Fruit fly (Drosophila melanogaster) whole organism, pupa: ENCODE data around the gene Cyp4ac3.

Source experiments
- CG12605 ChIP-seq: fragments of 200-800 bp; sonication (Bioruptor generic); IDR thresholded peaks from 2 replicates; pipeline ENCODE4 v1.3.6; 2022; ENCODE audit warnings: missing biosample characterization, missing genetic modification characterization
- CG13204 ChIP-seq: fragments of 200-800 bp; sonication (Bioruptor generic); optimal IDR thresholded peaks from 2 replicates; lab custom pipeline; 2018; ENCODE audit warnings: missing biosample characterization, mild to moderate bottlenecking, missing genetic modification characterization, moderate library complexity
- CG15710 ChIP-seq: fragments of 200-800 bp; sonication (Bioruptor generic); optimal IDR thresholded peaks from 2 replicates; lab custom pipeline; 2018; ENCODE audit warnings: missing biosample characterization, mild to moderate bottlenecking, missing genetic modification characterization, moderate library complexity
- CG17806 ChIP-seq: fragments of 200-800 bp; sonication (Bioruptor generic); optimal IDR thresholded peaks from 2 replicates; lab custom pipeline; 2018; ENCODE audit warnings: missing biosample characterization, mild to moderate bottlenecking, missing genetic modification characterization, moderate library complexity
- CG34367 ChIP-seq: fragments of 200-800 bp; sonication (Bioruptor generic); optimal IDR thresholded peaks from 2 replicates; lab custom pipeline; 2018; ENCODE audit warnings: missing biosample characterization, mild to moderate bottlenecking, missing genetic modification characterization
- CG4496 ChIP-seq: fragments of 200-800 bp; sonication (Bioruptor generic); IDR thresholded peaks from 3 replicates; pipeline ENCODE4 v1.3.6; 2022; ENCODE audit warnings: missing biosample characterization, missing genetic modification characterization
- CG8159 ChIP-seq: fragments of 200-800 bp; sonication (Bioruptor generic); optimal IDR thresholded peaks from 3 replicates; lab custom pipeline; 2018; ENCODE audit warnings: missing biosample characterization, mild to moderate bottlenecking, missing genetic modification characterization, moderate library complexity
- CG8301 ChIP-seq: fragments of 200-800 bp; sonication (Bioruptor generic); optimal IDR thresholded peaks from 2 replicates; lab custom pipeline; 2018; ENCODE audit warnings: missing biosample characterization, mild to moderate bottlenecking, missing genetic modification characterization
- CG9948 ChIP-seq: fragments of 200-800 bp; sonication (Bioruptor generic); optimal IDR thresholded peaks from 2 replicates; lab custom pipeline; 2018; ENCODE audit warnings: missing biosample characterization, mild to moderate bottlenecking, missing genetic modification characterization, moderate library complexity
- D1 ChIP-seq: fragments of 200-800 bp; sonication (Bioruptor generic); optimal IDR thresholded peaks from 2 replicates; lab custom pipeline; 2018; ENCODE audit warnings: missing biosample characterization, mild to moderate bottlenecking, missing genetic modification characterization, moderate library complexity
- Pif1B ChIP-seq: fragments of 200-800 bp; sonication (Bioruptor generic); optimal IDR thresholded peaks from 3 replicates; lab custom pipeline; 2016; ENCODE audit warnings: missing biosample characterization, missing genetic modification characterization
- fd96Ca ChIP-seq: fragments of 200-800 bp; sonication (Bioruptor generic); IDR thresholded peaks from 3 replicates; pipeline ENCODE4 v1.3.6; 2022; ENCODE audit warnings: missing biosample characterization, missing genetic modification characterization
- gl ChIP-seq: fragments of 200-800 bp; sonication (Bioruptor generic); optimal IDR thresholded peaks from 2 replicates; lab custom pipeline; 2018; ENCODE audit warnings: missing biosample characterization, mild to moderate bottlenecking, missing genetic modification characterization
- rn ChIP-seq: fragments of 200-800 bp; sonication (Bioruptor generic); IDR thresholded peaks from 2 replicates; pipeline ENCODE4 v1.3.6; 2022; ENCODE audit warnings: missing biosample characterization, missing genetic modification characterization

- TF ChIP-seq CG17806 (tag; lab: Kevin White, UChicago) (no peak), rn (GFP tag; lab: Robert Waterston, UW) (no peak), D1 (no peak), gl (tag; lab: Kevin White, UChicago) (no peak), CG8159 (tag; lab: Kevin White, UChicago) (no peak), Pif1B (no peak), CG4496 (GFP tag; lab: Robert Waterston, UW) (no peak), CG13204 (GFP tag; lab: Kevin White, UChicago) (no peak), CG15710 (tag; lab: Kevin White, UChicago) (no peak), CG12605 (no peak), CG34367 (tag; lab: Kevin White, UChicago) (no peak), fd96Ca (GFP tag; lab: Robert Waterston, UW) (no peak), CG9948 (tag; lab: Kevin White, UChicago) (no peak), CG8301 (tag; lab: Kevin White, UChicago) (no peak)
Observed at dm6 chr2L:5247812-5248211, 20.5 kb upstream of the Cyp4ac3 start.
